Worm (Caenorhabditis elegans): ENCODE measurements around the gene lipl-4.

DNA sequence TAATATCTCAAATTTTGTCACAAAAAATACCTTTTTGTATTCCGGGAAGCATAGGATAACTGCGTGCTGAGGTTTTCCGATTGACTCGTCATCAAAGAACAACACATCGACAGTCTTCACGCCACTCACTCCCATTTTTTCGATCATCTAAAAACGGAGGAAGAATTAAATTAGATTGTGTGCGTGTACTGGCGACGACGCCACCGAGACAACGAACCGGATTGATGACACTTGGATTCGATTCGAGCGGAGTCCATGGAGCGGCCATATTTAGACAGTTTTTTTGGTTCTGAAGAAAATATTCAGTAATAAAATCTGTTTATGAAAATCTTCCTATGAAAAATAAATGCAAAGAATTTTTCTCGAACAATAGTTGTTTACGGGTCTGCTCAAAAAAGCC, 38.9 kb upstream of the lipl-4 start, which contains the start of gene ubh-1:
- TF ChIP-seq unc-55 (GFP tag; optimal IDR thresholded peaks at IDR 0.05) (no peak), nhr-237 (tag; optimal IDR thresholded peaks at IDR 0.05) (no peak), R02D3.7 (tag; optimal IDR thresholded peaks at IDR 0.05) (no peak), zag-1 (tag; optimal IDR thresholded peaks at IDR 0.05) (no peak)

All from whole organism, L2 larva.